Worm (Caenorhabditis elegans) whole organism, L2 larva: ENCODE results near the gene srx-5.

Experiments used
- C34F6.9 ChIP-seq: fragments of 150-350 bp; optimal IDR thresholded peaks from 2 replicates; lab custom pipeline; 2014; ENCODE audit warnings: missing biosample characterization, missing genetic modification characterization
- F13H6.1 ChIP-seq: sonication (generic microtip); optimal IDR thresholded peaks from 2 replicates; lab custom pipeline; 2016; ENCODE audit warnings: missing genetic modification characterization, missing compliant biosample characterization
- R02D3.7 ChIP-seq: fragments of 150-350 bp; optimal IDR thresholded peaks from 2 replicates; lab custom pipeline; 2014; ENCODE audit warnings: missing biosample characterization, missing genetic modification characterization
- Y55F3AM.14 ChIP-seq: fragments of 200-800 bp; sonication (Bioruptor generic); optimal IDR thresholded peaks from 2 replicates; lab custom pipeline; 2018; ENCODE audit warnings: mild to moderate bottlenecking, missing genetic modification characterization, missing compliant biosample characterization
- ZK546.5 ChIP-seq: sonication (generic microtip); optimal IDR thresholded peaks from 2 replicates; lab custom pipeline; 2017; ENCODE audit warnings: missing biosample characterization, missing genetic modification characterization
- alr-1 ChIP-seq: fragments of 150-350 bp; optimal IDR thresholded peaks from 2 replicates; lab custom pipeline; 2014; ENCODE audit warnings: missing biosample characterization, missing genetic modification characterization
- aly-2 ChIP-seq: fragments of 150-350 bp; optimal IDR thresholded peaks from 2 replicates; lab custom pipeline; 2014; ENCODE audit warnings: missing biosample characterization, missing genetic modification characterization
- ama-1 ChIP-seq: fragments of 150-350 bp; optimal IDR thresholded peaks from 2 replicates; lab custom pipeline; 2018; ENCODE audit warnings: inconsistent platforms
- blmp-1 ChIP-seq: sonication (generic microtip); optimal IDR thresholded peaks from 2 replicates; lab custom pipeline; 2017; ENCODE audit warnings: missing genetic modification characterization, mild to moderate bottlenecking, missing compliant biosample characterization, antibody characterized with exemption, moderate library complexity; ENCODE audit not compliant: insufficient read depth
- ceh-16 ChIP-seq: fragments of 150-350 bp; optimal IDR thresholded peaks from 2 replicates; lab custom pipeline; 2014; ENCODE audit warnings: missing biosample characterization, missing genetic modification characterization
- ceh-82 ChIP-seq: fragments of 150-350 bp; optimal IDR thresholded peaks from 2 replicates; lab custom pipeline; 2014; ENCODE audit warnings: missing biosample characterization, missing genetic modification characterization
- crh-2 ChIP-seq: sonication (generic microtip); optimal IDR thresholded peaks from 2 replicates; lab custom pipeline; 2017; ENCODE audit warnings: missing biosample characterization, missing genetic modification characterization
- dmd-4 ChIP-seq: sonication (generic microtip); optimal IDR thresholded peaks from 2 replicates; lab custom pipeline; 2017; ENCODE audit warnings: missing biosample characterization, missing genetic modification characterization
- egl-27 ChIP-seq: sonication (generic microtip); optimal IDR thresholded peaks from 3 replicates; lab custom pipeline; 2017; ENCODE audit warnings: missing biosample characterization, missing genetic modification reagents, missing genetic modification characterization
- elt-1 ChIP-seq: fragments of 150-350 bp; optimal IDR thresholded peaks from 2 replicates; lab custom pipeline; 2014; ENCODE audit warnings: missing biosample characterization, missing genetic modification characterization
- elt-3 ChIP-seq: sonication (generic microtip); optimal IDR thresholded peaks from 2 replicates; lab custom pipeline; 2017; ENCODE audit warnings: missing biosample characterization, missing genetic modification characterization
- fos-1 ChIP-seq: fragments of 150-350 bp; optimal IDR thresholded peaks from 2 replicates; lab custom pipeline; 2014; ENCODE audit warnings: missing biosample characterization, missing genetic modification characterization
- gmeb-1 ChIP-seq: fragments of 150-350 bp; optimal IDR thresholded peaks from 2 replicates; lab custom pipeline; 2014; ENCODE audit warnings: missing biosample characterization, missing genetic modification characterization
- lin-11 ChIP-seq: fragments of 150-350 bp; sonication (generic microtip); optimal IDR thresholded peaks from 2 replicates; lab custom pipeline; 2014; ENCODE audit warnings: missing biosample characterization, missing genetic modification characterization, inconsistent platforms, mixed read lengths
- lin-13 ChIP-seq: fragments of 150-350 bp; optimal IDR thresholded peaks from 2 replicates; lab custom pipeline; 2014; ENCODE audit warnings: missing biosample characterization, missing genetic modification reagents, missing genetic modification characterization
- lin-39 ChIP-seq: fragments of 150-350 bp; optimal IDR thresholded peaks from 2 replicates; lab custom pipeline; 2014; ENCODE audit warnings: missing biosample characterization, missing genetic modification reagents, missing genetic modification characterization
- lsy-2 ChIP-seq, 2 experiments: fragments of 150-350 bp in 1 of 2; sonication (generic microtip) in 1 of 2; optimal IDR thresholded peaks; 2 replicates each; lab custom pipeline; 2014 to 2017; ENCODE audit warnings: missing biosample characterization in 2 of 2, missing genetic modification characterization in 2 of 2
- mab-5 ChIP-seq: fragments of 150-350 bp; optimal IDR thresholded peaks from 2 replicates; lab custom pipeline; 2014; ENCODE audit warnings: missing biosample characterization, missing genetic modification characterization
- mbf-1 ChIP-seq: sonication (generic microtip); optimal IDR thresholded peaks from 2 replicates; lab custom pipeline; 2017; ENCODE audit warnings: missing biosample characterization, missing genetic modification characterization
- mdl-1 ChIP-seq, 2 experiments: fragments of 150-350 bp in 1 of 2; sonication (generic microtip) in 1 of 2; optimal IDR thresholded peaks; 2 replicates each; lab custom pipeline; 2017; ENCODE audit warnings: missing biosample characterization in 2 of 2, missing genetic modification characterization in 2 of 2
- nhr-10 ChIP-seq: sonication (generic microtip); optimal IDR thresholded peaks from 2 replicates; lab custom pipeline; 2017; ENCODE audit warnings: missing biosample characterization, missing genetic modification characterization
- nhr-11 ChIP-seq: fragments of 150-350 bp; optimal IDR thresholded peaks from 2 replicates; lab custom pipeline; 2014; ENCODE audit warnings: missing biosample characterization, missing genetic modification characterization
- nhr-12 ChIP-seq: fragments of 150-350 bp; optimal IDR thresholded peaks from 2 replicates; lab custom pipeline; 2014; ENCODE audit warnings: missing biosample characterization, missing genetic modification characterization
- nhr-129 ChIP-seq: fragments of 150-350 bp; optimal IDR thresholded peaks from 2 replicates; lab custom pipeline; 2014; ENCODE audit warnings: missing biosample characterization, missing genetic modification characterization
- nhr-21 ChIP-seq: fragments of 150-350 bp; optimal IDR thresholded peaks from 2 replicates; lab custom pipeline; 2014; ENCODE audit warnings: missing biosample characterization, missing genetic modification characterization
- nhr-23 ChIP-seq: fragments of 150-350 bp; optimal IDR thresholded peaks from 2 replicates; lab custom pipeline; 2014; ENCODE audit warnings: missing biosample characterization, missing genetic modification reagents, missing genetic modification characterization
- nhr-237 ChIP-seq: fragments of 150-350 bp; optimal IDR thresholded peaks from 2 replicates; lab custom pipeline; 2014; ENCODE audit warnings: missing biosample characterization, missing genetic modification characterization
- nhr-25 ChIP-seq: fragments of 150-350 bp; sonication (generic microtip); optimal IDR thresholded peaks from 3 replicates; lab custom pipeline; 2014; ENCODE audit warnings: missing biosample characterization, missing genetic modification characterization
- nhr-6 ChIP-seq: fragments of 150-350 bp; optimal IDR thresholded peaks from 2 replicates; lab custom pipeline; 2014; ENCODE audit warnings: missing biosample characterization, missing genetic modification characterization
- nhr-77 ChIP-seq: fragments of 150-350 bp; optimal IDR thresholded peaks from 2 replicates; lab custom pipeline; 2014; ENCODE audit warnings: missing biosample characterization, missing genetic modification characterization
- peb-1 ChIP-seq: fragments of 150-350 bp; optimal IDR thresholded peaks from 2 replicates; lab custom pipeline; 2014; ENCODE audit warnings: missing biosample characterization, missing genetic modification characterization
- sem-4 ChIP-seq: fragments of 150-350 bp; optimal IDR thresholded peaks from 2 replicates; lab custom pipeline; 2014; ENCODE audit warnings: missing biosample characterization, missing genetic modification reagents, missing genetic modification characterization
- skn-1 ChIP-seq: sonication (generic microtip); optimal IDR thresholded peaks from 2 replicates; lab custom pipeline; 2017; ENCODE audit warnings: missing biosample characterization, missing genetic modification characterization
- sma-3 ChIP-seq: sonication (generic microtip); optimal IDR thresholded peaks from 2 replicates; lab custom pipeline; 2016; ENCODE audit warnings: missing genetic modification reagents, missing genetic modification characterization, missing compliant biosample characterization
- sma-9 ChIP-seq, 2 experiments: fragments of 150-350 bp in 1 of 2; sonication (generic microtip) in 1 of 2; optimal IDR thresholded peaks; 2 replicates each; lab custom pipeline; 2014 to 2016; ENCODE audit warnings: missing genetic modification characterization in 2 of 2, mild to moderate bottlenecking in 1 of 2, missing biosample characterization in 1 of 2, missing compliant biosample characterization in 1 of 2, missing genetic modification reagents in 1 of 2, moderate library complexity in 1 of 2
- snpc-4 ChIP-seq: fragments of 150-350 bp; optimal IDR thresholded peaks from 2 replicates; lab custom pipeline; 2014; ENCODE audit warnings: missing biosample characterization, missing genetic modification characterization
- unc-39 ChIP-seq: fragments of 150-350 bp; optimal IDR thresholded peaks from 2 replicates; lab custom pipeline; 2014; ENCODE audit warnings: missing biosample characterization, missing genetic modification characterization
- unc-55 ChIP-seq: fragments of 150-350 bp; sonication (generic microtip); optimal IDR thresholded peaks from 3 replicates; lab custom pipeline; 2014; ENCODE audit warnings: missing biosample characterization, missing genetic modification reagents, missing genetic modification characterization
- unc-62 ChIP-seq: fragments of 150-350 bp; optimal IDR thresholded peaks from 2 replicates; lab custom pipeline; 2014; ENCODE audit warnings: missing biosample characterization, missing genetic modification reagents, missing genetic modification characterization
- zag-1 ChIP-seq: fragments of 150-350 bp; optimal IDR thresholded peaks from 2 replicates; lab custom pipeline; 2014; ENCODE audit warnings: missing biosample characterization, missing genetic modification characterization
- ztf-1 ChIP-seq: fragments of 200-800 bp; sonication (Bioruptor generic); conservative IDR thresholded peaks from 2 replicates; pipeline ENCODE4 v1.3.6; 2022; ENCODE audit warnings: missing genetic modification characterization, missing compliant biosample characterization
- ztf-11 ChIP-seq: sonication (generic microtip); optimal IDR thresholded peaks from 2 replicates; lab custom pipeline; 2017; ENCODE audit warnings: missing biosample characterization, missing genetic modification characterization
- ztf-4 ChIP-seq: fragments of 150-350 bp; optimal IDR thresholded peaks from 2 replicates; lab custom pipeline; 2014; ENCODE audit warnings: missing biosample characterization, missing genetic modification characterization

Gene srx-5

ce11 chrV:731330-731729, 31.5 kb downstream of the srx-5 start:
- TF ChIP-seq sma-9 (GFP tag; optimal IDR thresholded peaks at IDR 0.05; lab: Kevin White, UChicago) (peak; percentile 99), sma-9 (tag; optimal IDR thresholded peaks at IDR 0.05; lab: Kevin White, UChicago) (peak; percentile 46), blmp-1 (tag; lab: Kevin White, UChicago) (peak; percentile 14), ztf-11 (tag; lab: Kevin White, UChicago) (no peak), gmeb-1 (peak; percentile 82), C34F6.9 (tag; lab: Kevin White, UChicago) (peak; percentile 51), zag-1 (tag; lab: Kevin White, UChicago) (no peak), fos-1 (tag; lab: Kevin White, UChicago) (peak; percentile 83), Y55F3AM.14 (GFP tag; lab: Kevin White, UChicago) (peak; percentile 94), ZK546.5 (tag; lab: Kevin White, UChicago) (no peak), ztf-1 (no peak), dmd-4 (no peak), lsy-2 (tag; optimal IDR thresholded peaks at IDR 0.05; lab: Kevin White, UChicago) (peak in 1 of 2 experiments; percentile 80), nhr-21 (peak; percentile 95), nhr-11 (no peak), sem-4 (tag; lab: Kevin White, UChicago) (peak; percentile 48), F13H6.1 (tag; lab: Kevin White, UChicago) (peak; percentile 97), mab-5 (tag; lab: Kevin White, UChicago) (peak; percentile 62), ceh-82 (tag; lab: Kevin White, UChicago) (no peak), skn-1 (tag; lab: Kevin White, UChicago) (no peak), ama-1 (lab: Kevin White, UChicago) (peak; percentile 82), alr-1 (no peak), nhr-10 (tag; lab: Kevin White, UChicago) (peak; percentile 13), ztf-4 (tag; lab: Kevin White, UChicago) (peak; percentile 89), peb-1 (no peak), lin-13 (GFP tag; lab: Kevin White, UChicago) (peak; percentile 33), nhr-6 (tag; lab: Kevin White, UChicago) (peak; percentile 49), snpc-4 (tag; lab: Kevin White, UChicago) (peak; percentile 42), unc-39 (tag; lab: Kevin White, UChicago) (no peak), egl-27 (tag; lab: Kevin White, UChicago) (peak; percentile 74), nhr-23 (no peak), lin-11 (no peak), nhr-237 (tag; lab: Kevin White, UChicago) (no peak), elt-3 (tag; lab: Kevin White, UChicago) (no peak), lin-39 (no peak), elt-1 (no peak), crh-2 (tag; lab: Kevin White, UChicago) (peak; percentile 94), aly-2 (no peak), R02D3.7 (tag; lab: Kevin White, UChicago) (no peak), nhr-129 (peak; percentile 96), mdl-1 (tag; optimal IDR thresholded peaks at IDR 0.05; lab: Kevin White, UChicago) (peak; percentile 97 to 98), nhr-77 (tag; lab: Kevin White, UChicago) (peak; percentile 39), unc-62 (GFP tag; lab: Kevin White, UChicago) (peak; percentile 11), sma-3 (GFP tag; lab: Kevin White, UChicago) (peak; percentile 97), nhr-25 (peak; percentile 85), ceh-16 (tag; lab: Kevin White, UChicago) (no peak), nhr-12 (tag; lab: Kevin White, UChicago) (no peak), mbf-1 (tag; lab: Kevin White, UChicago) (no peak), unc-55 (GFP tag; lab: Kevin White, UChicago) (no peak)
